Worm (Caenorhabditis elegans): ENCODE data around the gene Y48A6B.9.

DNA sequence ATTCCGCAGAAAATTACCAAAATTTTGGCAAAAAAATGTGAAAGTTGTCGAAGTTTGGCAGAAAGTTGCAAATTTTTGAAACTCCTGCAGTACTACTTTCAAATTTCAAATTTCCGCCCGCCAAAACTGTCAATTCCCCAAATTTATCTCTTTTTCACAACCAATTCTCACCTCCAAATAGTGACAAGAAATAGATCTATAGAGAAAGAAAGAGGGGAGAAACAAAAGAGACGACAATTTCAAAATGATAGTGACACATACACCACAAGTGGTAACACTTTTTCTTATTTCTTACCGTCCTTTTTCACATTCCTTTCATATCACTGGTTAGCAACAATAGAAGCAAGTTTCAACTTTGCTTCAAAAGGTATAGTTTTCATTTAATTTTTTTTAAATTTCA is 51.0 kb downstream of the Y48A6B.9 start:
- no peak for TF ChIP-seq nhr-237 (tag; optimal IDR thresholded peaks at IDR 0.05)
- no peak for TF ChIP-seq ceh-82 (tag; optimal IDR thresholded peaks at IDR 0.05)
- no peak for TF ChIP-seq elt-1 (tag; optimal IDR thresholded peaks at IDR 0.05)
- no peak for TF ChIP-seq unc-62 (GFP tag; optimal IDR thresholded peaks at IDR 0.05)
- no peak for TF ChIP-seq ZK546.5 (tag; optimal IDR thresholded peaks at IDR 0.05)
- TF ChIP-seq nhr-77 (tag; optimal IDR thresholded peaks at IDR 0.05): no peak
